Fruit fly (Drosophila melanogaster): Measurements from ENCODE around the gene Nuf2.

Gene Nuf2

DNA sequence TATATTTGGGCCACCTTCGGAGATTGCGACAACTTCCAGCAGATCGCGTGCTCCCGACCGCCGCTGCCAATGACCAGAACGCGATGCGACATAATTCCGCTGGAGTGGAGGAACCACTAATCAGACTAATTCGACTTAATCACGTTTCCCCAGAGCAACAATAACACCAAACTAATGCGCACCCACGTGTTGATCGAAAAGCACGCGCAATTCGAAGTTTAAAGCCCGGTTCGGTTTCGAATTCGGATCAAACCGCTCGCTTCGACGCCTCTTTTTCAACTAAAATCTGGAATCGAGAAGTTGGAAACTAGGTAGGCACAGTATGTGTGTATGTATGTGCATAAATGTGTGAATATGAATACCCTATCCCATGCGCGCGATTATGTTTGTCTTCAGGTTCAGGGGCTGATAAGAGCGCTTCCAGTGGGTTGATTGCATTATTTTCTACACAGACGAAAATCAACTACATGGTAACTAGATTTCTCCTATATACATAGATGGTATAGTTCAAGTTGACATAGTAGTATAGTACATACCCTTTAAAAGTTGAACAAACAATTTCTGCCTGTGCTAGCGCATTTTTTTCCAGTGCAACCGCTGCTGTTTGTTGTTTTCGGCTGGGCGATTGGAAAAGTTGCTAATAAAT lies 41.9 kb downstream of the Nuf2 start, which contains the start of gene Gart (continued):
- TF ChIP-seq CoRest (tag; optimal IDR thresholded peaks at IDR 0.05) (peak; percentile 68), BEAF-32 (GFP tag; optimal IDR thresholded peaks at IDR 0.05) (no peak), her (GFP tag; optimal IDR thresholded peaks at IDR 0.05) (peak; percentile 68), CG7357 (GFP tag; IDR thresholded peaks at IDR 0.05) (no peak), Chrac-16 (GFP tag; optimal IDR thresholded peaks at IDR 0.05) (peak; percentile 57), CG12071 (GFP tag; optimal IDR thresholded peaks at IDR 0.05) (no peak), CG18011 (GFP tag; optimal IDR thresholded peaks at IDR 0.05) (no peak), Adf1 (GFP tag; IDR thresholded peaks at IDR 0.05) (no peak; the same call in 1 of the 2 replicates), tgo (GFP tag; IDR thresholded peaks at IDR 0.05) (peak; percentile 70), Dfd (GFP tag; optimal IDR thresholded peaks at IDR 0.05) (no peak), CG43689 (GFP tag; IDR thresholded peaks at IDR 0.05) (no peak; the same call in 1 of the 2 replicates), CG14860 (GFP tag; IDR thresholded peaks at IDR 0.05; ENCODE audit: partially characterized antibody) (no peak), slou (GFP tag; optimal IDR thresholded peaks at IDR 0.05) (peak; percentile 18), Elba2 (GFP tag; optimal IDR thresholded peaks at IDR 0.05) (no peak), Eip74EF (GFP tag; optimal IDR thresholded peaks at IDR 0.05) (peak in 1 of 2 experiments; percentile 55), Six4 (GFP tag; optimal IDR thresholded peaks at IDR 0.05) (peak; percentile 6), Usf (GFP tag; optimal IDR thresholded peaks at IDR 0.05) (peak; percentile 4), luna (GFP tag; optimal IDR thresholded peaks at IDR 0.05) (no peak), dmrt99B (tag; optimal IDR thresholded peaks at IDR 0.05) (peak; percentile 61), ERR (GFP tag; optimal IDR thresholded peaks at IDR 0.05) (peak; percentile 54), btn (GFP tag; optimal IDR thresholded peaks at IDR 0.05) (peak; percentile 61), C15 (GFP tag; IDR thresholded peaks at IDR 0.05) (0 out of 3 replicates have a peak, but pooled peaks have one; percentile 20), CG11560 (tag; IDR thresholded peaks at IDR 0.05) (no peak), CG13775 (GFP tag; optimal IDR thresholded peaks at IDR 0.05) (peak; percentile 12), en (GFP tag; optimal IDR thresholded peaks at IDR 0.05) (no peak), E2f2 (GFP tag; IDR thresholded peaks at IDR 0.05) (no peak), Hsf (GFP tag; optimal IDR thresholded peaks at IDR 0.05) (peak; percentile 60), seq (GFP tag; IDR thresholded peaks at IDR 0.05) (peak; percentile 53; the same call in 1 of the 2 replicates), Meics (GFP tag; optimal IDR thresholded peaks at IDR 0.05) (peak; percentile 20), CG4617 (GFP tag; optimal IDR thresholded peaks at IDR 0.05; ENCODE audit: borderline replicate concordance) (peak; percentile 6), CG12942 (GFP tag; optimal IDR thresholded peaks at IDR 0.05) (peak; percentile 42), CG9215 (GFP tag; IDR thresholded peaks at IDR 0.05) (no peak), Taf1 (GFP tag; IDR thresholded peaks at IDR 0.05) (peak; percentile 40; the same call in 1 of the 2 replicates), hbn (GFP tag; IDR thresholded peaks at IDR 0.05; ENCODE audit: partially characterized antibody) (no peak), CG3995 (GFP tag; optimal IDR thresholded peaks at IDR 0.05) (no peak), pum (GFP tag; optimal IDR thresholded peaks at IDR 0.05) (peak; percentile 64), Ada2b (GFP tag; IDR thresholded peaks at IDR 0.05) (peak; percentile 61), CG17568 (GFP tag; optimal IDR thresholded peaks at IDR 0.05) (no peak), CG31388 (GFP tag; optimal IDR thresholded peaks at IDR 0.05) (no peak), sens-2 (GFP tag; IDR thresholded peaks at IDR 0.05) (no peak), esg (GFP tag; conservative IDR thresholded peaks at IDR 0.05) (peak; percentile 51), schlank (tag; optimal IDR thresholded peaks at IDR 0.05) (peak; percentile 50), hkb (optimal IDR thresholded peaks at IDR 0.05) (no peak), hkb (GFP tag; IDR thresholded peaks at IDR 0.05) (peak; percentile 60; the same call in 1 of the 2 replicates), CG14014 (GFP tag; IDR thresholded peaks at IDR 0.05) (peak; percentile 65), ci (GFP tag; IDR thresholded peaks at IDR 0.05) (peak; percentile 79), TFAM (GFP tag; optimal IDR thresholded peaks at IDR 0.05) (no peak), Doc3 (GFP tag; IDR thresholded peaks at IDR 0.05; ENCODE audit: partially characterized antibody) (no peak), Hr78 (GFP tag; optimal IDR thresholded peaks at IDR 0.05) (peak in 1 of 2 experiments; percentile 59), Hand (GFP tag; optimal IDR thresholded peaks at IDR 0.05) (peak; percentile 59)

All from whole organism, embryonic.